Fruit fly (Drosophila melanogaster): ENCODE data around the gene SNF4Agamma.

SNF4Agamma gene

dm6 chr3R:21101453-21102214, 38.9 kb upstream of the SNF4Agamma start, which contains the start of the genes CG7044 and Tbc1d22 (continued):
- 0 out of 4 replicates have a peak, but pooled peaks have one; percentile 35 for TF ChIP-seq chinmo (GFP tag; IDR thresholded peaks at IDR 0.05; ENCODE audit: partially characterized antibody)
- no peak for TF ChIP-seq CG4854 (GFP tag; optimal IDR thresholded peaks at IDR 0.05)
- no peak for TF ChIP-seq CG1603 (tag; optimal IDR thresholded peaks at IDR 0.05)
- TF ChIP-seq D19B (GFP tag; optimal IDR thresholded peaks at IDR 0.05), result peak; percentile 98
- TF ChIP-seq org-1 (GFP tag; optimal IDR thresholded peaks at IDR 0.05), result no peak
- no peak for TF ChIP-seq MTF-1 (GFP tag; optimal IDR thresholded peaks at IDR 0.05; ENCODE audit: borderline replicate concordance)
- no peak for TF ChIP-seq CG2129 (GFP tag; IDR thresholded peaks at IDR 0.05; ENCODE audit: partially characterized antibody)
- TF ChIP-seq CG9609 (GFP tag; optimal IDR thresholded peaks at IDR 0.05), result peak; percentile 47
- TF ChIP-seq Side (GFP tag; optimal IDR thresholded peaks at IDR 0.05), result no peak
- TF ChIP-seq NK7.1 (GFP tag; optimal IDR thresholded peaks at IDR 0.05), result peak; percentile 3
- no peak for TF ChIP-seq salm (tag; optimal IDR thresholded peaks at IDR 0.05)
- TF ChIP-seq cas (GFP tag; IDR thresholded peaks at IDR 0.05), result no peak
- no peak for TF ChIP-seq CG7987 (GFP tag; optimal IDR thresholded peaks at IDR 0.05)
- TF ChIP-seq Hand (GFP tag; optimal IDR thresholded peaks at IDR 0.05), result no peak
- peak; percentile 12 for TF ChIP-seq trem (tag; optimal IDR thresholded peaks at IDR 0.05)
- TF ChIP-seq hb (GFP tag; IDR thresholded peaks at IDR 0.05; ENCODE audit: partially characterized antibody), result no peak
- no peak for TF ChIP-seq cg (GFP tag; optimal IDR thresholded peaks at IDR 0.05)
- TF ChIP-seq trh (GFP tag; optimal IDR thresholded peaks at IDR 0.05), result no peak
- TF ChIP-seq Six4 (GFP tag; optimal IDR thresholded peaks at IDR 0.05), result peak; percentile 6
- no peak for TF ChIP-seq sim (GFP tag; IDR thresholded peaks at IDR 0.05)
- TF ChIP-seq bab2 (GFP tag; optimal IDR thresholded peaks at IDR 0.05), result peak; percentile 26
- peak; percentile 29 for TF ChIP-seq CG10209 (GFP tag; optimal IDR thresholded peaks at IDR 0.05)
- TF ChIP-seq nerfin-2 (GFP tag; IDR thresholded peaks at IDR 0.05; ENCODE audit: partially characterized antibody), result no peak
- TF ChIP-seq CG13287 (GFP tag; IDR thresholded peaks at IDR 0.05; ENCODE audit: partially characterized antibody), result 0 out of 2 replicates have a peak, but pooled peaks have one; percentile 7
- TF ChIP-seq Aef1 (GFP tag; IDR thresholded peaks at IDR 0.05), result 0 out of 3 replicates have a peak, but pooled peaks have one; percentile 23
- TF ChIP-seq insv (GFP tag; optimal IDR thresholded peaks at IDR 0.05), result no peak
- no peak for TF ChIP-seq Adf1 (GFP tag; IDR thresholded peaks at IDR 0.05)
- TF ChIP-seq CG10431 (GFP tag; optimal IDR thresholded peaks at IDR 0.05), result no peak
- TF ChIP-seq Deaf1 (tag; optimal IDR thresholded peaks at IDR 0.05), result no peak
- peak; percentile 30; the same call in 1 of the 3 replicates for TF ChIP-seq ci (GFP tag; IDR thresholded peaks at IDR 0.05)
- TF ChIP-seq Optix (GFP tag; IDR thresholded peaks at IDR 0.05), result no peak
- no peak for TF ChIP-seq her (GFP tag; optimal IDR thresholded peaks at IDR 0.05)
- TF ChIP-seq ranshi (GFP tag; IDR thresholded peaks at IDR 0.05), result peak; percentile 3; the same call in 1 of the 2 replicates
- TF ChIP-seq tna (GFP tag; IDR thresholded peaks at IDR 0.05; ENCODE audit: partially characterized antibody), result no peak
- no peak for TF ChIP-seq peb (GFP tag; IDR thresholded peaks at IDR 0.05)
- TF ChIP-seq sna (GFP tag; IDR thresholded peaks at IDR 0.05; ENCODE audit: partially characterized antibody), result no peak
- TF ChIP-seq gcm (GFP tag; optimal IDR thresholded peaks at IDR 0.05), result no peak
- no peak for TF ChIP-seq CG4328 (GFP tag; optimal IDR thresholded peaks at IDR 0.05)
- TF ChIP-seq bsh (GFP tag; optimal IDR thresholded peaks at IDR 0.05), result peak in 1 of 2 experiments; percentile 15
- TF ChIP-seq Spps (tag; optimal IDR thresholded peaks at IDR 0.05), result no peak
- TF ChIP-seq tio (GFP tag; optimal IDR thresholded peaks at IDR 0.05), result no peak
- TF ChIP-seq ewg (GFP tag; optimal IDR thresholded peaks at IDR 0.05), result peak; percentile 15
- no peak for TF ChIP-seq Rx (GFP tag; IDR thresholded peaks at IDR 0.05)
- no peak for TF ChIP-seq gro (GFP tag; optimal IDR thresholded peaks at IDR 0.05)
- no peak for TF ChIP-seq CG5180 (GFP tag; optimal IDR thresholded peaks at IDR 0.05)
- TF ChIP-seq CG14860 (GFP tag; IDR thresholded peaks at IDR 0.05; ENCODE audit: partially characterized antibody), result peak; percentile 47; the same call in 1 of the 3 replicates
- no peak for TF ChIP-seq chm (GFP tag; IDR thresholded peaks at IDR 0.05)
- no peak for TF ChIP-seq CG12769 (tag; optimal IDR thresholded peaks at IDR 0.05)
